Fruit fly (Drosophila melanogaster) whole organism, embryonic: ENCODE data around the gene CG17855.

Experiments used
- Adf1 ChIP-seq: fragments of 200-800 bp; sonication (Bioruptor generic); IDR thresholded peaks from 2 replicates; pipeline ENCODE4 v1.3.6; 2022; ENCODE audit warnings: missing biosample characterization, missing genetic modification characterization
- CG11247 ChIP-seq: fragments of 200-800 bp; sonication (Bioruptor generic); IDR thresholded peaks from 2 replicates; pipeline ENCODE4 v1.3.6; 2022; ENCODE audit warnings: missing biosample characterization, missing genetic modification characterization
- CG11504 ChIP-seq: fragments of 200-800 bp; sonication (Bioruptor generic); optimal IDR thresholded peaks from 3 replicates; lab custom pipeline; 2019; ENCODE audit warnings: missing biosample characterization, mild to moderate bottlenecking, missing genetic modification characterization, moderate library complexity
- CG13123 ChIP-seq: fragments of 200-800 bp; sonication (Bioruptor generic); optimal IDR thresholded peaks from 2 replicates; lab custom pipeline; 2016; ENCODE audit warnings: missing biosample characterization, missing genetic modification characterization
- CG34376 ChIP-seq: fragments of 200-800 bp; sonication (Bioruptor generic); optimal IDR thresholded peaks from 2 replicates; lab custom pipeline; 2018; ENCODE audit warnings: missing biosample characterization, mild to moderate bottlenecking, missing genetic modification characterization
- CG4617 ChIP-seq: fragments of 200-800 bp; sonication (Bioruptor generic); optimal IDR thresholded peaks from 3 replicates; lab custom pipeline; 2016; ENCODE audit warnings: missing biosample characterization, missing genetic modification characterization, borderline replicate concordance
- CkIIα-i1 ChIP-seq: fragments of 200-800 bp; sonication (Bioruptor generic); IDR thresholded peaks from 2 replicates; pipeline ENCODE4 v1.3.6; 2022; ENCODE audit warnings: missing biosample characterization, missing genetic modification characterization
- NK7.1 ChIP-seq: fragments of 200-800 bp; sonication (Bioruptor generic); optimal IDR thresholded peaks from 3 replicates; lab custom pipeline; 2016; ENCODE audit warnings: missing biosample characterization, missing genetic modification characterization
- Rfx ChIP-seq: fragments of 200-800 bp; sonication (Bioruptor generic); IDR thresholded peaks from 2 replicates; pipeline ENCODE4 v1.3.6; 2022; ENCODE audit warnings: missing biosample characterization, missing genetic modification characterization
- Sox102F ChIP-seq: fragments of 200-800 bp; sonication (Bioruptor generic); optimal IDR thresholded peaks from 2 replicates; lab custom pipeline; 2018; ENCODE audit warnings: missing biosample characterization, mild to moderate bottlenecking, missing genetic modification characterization, moderate library complexity
- Sry-β ChIP-seq: fragments of 200-800 bp; sonication (Bioruptor generic); optimal IDR thresholded peaks from 2 replicates; lab custom pipeline; 2018; ENCODE audit warnings: missing biosample characterization, mild to moderate bottlenecking, missing genetic modification characterization, moderate library complexity
- nerfin-2 ChIP-seq: fragments of 200-800 bp; sonication (Bioruptor generic); IDR thresholded peaks from 2 replicates; pipeline ENCODE4 v1.3.6; 2022; ENCODE audit warnings: missing biosample characterization, missing genetic modification characterization; ENCODE audit not compliant: partially characterized antibody
- sens ChIP-seq: fragments of 200-800 bp; sonication (Bioruptor generic); peaks from one replicate; lab custom pipeline; 2016; ENCODE audit warnings: missing biosample characterization, missing genetic modification characterization
- vfl ChIP-seq: fragments of 200-800 bp; sonication (Bioruptor generic); optimal IDR thresholded peaks from 2 replicates; lab custom pipeline; 2016; ENCODE audit warnings: missing biosample characterization, missing genetic modification characterization

- TF ChIP-seq Rfx (no peak), CG11247 (GFP tag; lab: Robert Waterston, UW) (no peak), Adf1 (GFP tag; lab: Robert Waterston, UW) (no peak), CkIIα-i1 (GFP tag; lab: Robert Waterston, UW) (no peak), CG4617 (GFP tag; lab: Kevin White, UChicago) (no peak), vfl (GFP tag; lab: Kevin White, UChicago) (no peak), CG34376 (GFP tag; lab: Kevin White, UChicago) (no peak), Sry-β (GFP tag; lab: Kevin White, UChicago) (no peak), CG13123 (GFP tag; lab: Kevin White, UChicago) (no peak), NK7.1 (no peak), sens (peak; percentile 25), CG11504 (tag; lab: Kevin White, UChicago) (no peak), nerfin-2 (no peak), Sox102F (GFP tag; lab: Kevin White, UChicago) (no peak)
Measured at dm6 chr2L:9513771-9514170, 26.6 kb upstream of the CG17855 start.
